Fruit fly (Drosophila melanogaster): Measurements from ENCODE around the gene CG6282.

DNA sequence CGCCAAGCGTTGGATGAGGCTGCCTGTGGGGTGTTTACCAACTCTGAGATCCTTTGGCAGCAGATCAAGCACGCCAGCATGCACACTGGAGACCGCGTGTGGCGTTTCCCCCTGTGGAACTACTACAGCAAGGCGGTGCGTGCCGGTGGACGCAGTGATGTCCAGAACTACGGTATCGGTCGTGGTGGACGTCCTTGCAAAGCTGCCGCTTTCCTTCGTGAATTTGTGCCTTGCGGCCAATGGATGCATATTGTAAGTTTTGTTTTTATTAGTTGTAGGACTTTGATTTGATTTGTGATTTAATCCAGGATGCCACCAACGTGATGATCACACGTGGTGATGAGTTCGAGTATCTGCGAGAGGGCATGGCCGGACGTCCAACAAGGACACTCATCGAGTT is 17.0 kb downstream of the CG6282 start:
- TF ChIP-seq CG13894 (tag; optimal IDR thresholded peaks at IDR 0.05) (no peak), CG6654 (GFP tag; optimal IDR thresholded peaks at IDR 0.05) (no peak), CG5180 (GFP tag; optimal IDR thresholded peaks at IDR 0.05) (no peak), inv (GFP tag; IDR thresholded peaks at IDR 0.05; ENCODE audit: partially characterized antibody) (no peak), CG7372 (GFP tag; IDR thresholded peaks at IDR 0.05) (no peak)

Measured in whole organism, embryonic.